Worm (Caenorhabditis elegans) whole organism, L4 larva: ENCODE measurements around the gene sur-5.

ENCODE experiments used
- F49E8.2 ChIP-seq: sonication (generic microtip); optimal IDR thresholded peaks from 2 replicates; lab custom pipeline; 2016; ENCODE audit warnings: missing compliant biosample characterization, mild to moderate bottlenecking, missing genetic modification characterization, borderline replicate concordance
- R02D3.7 ChIP-seq: fragments of 150-350 bp; sonication (generic microtip); optimal IDR thresholded peaks from 3 replicates; lab custom pipeline; 2014; ENCODE audit warnings: missing biosample characterization, missing genetic modification characterization
- T26A8.4 ChIP-seq: fragments of 200-800 bp; sonication (Bioruptor generic); IDR thresholded peaks from 2 replicates; pipeline ENCODE4 v1.3.6; 2022; ENCODE audit warnings: missing genetic modification characterization, missing compliant biosample characterization
- Y5F2A.4 ChIP-seq: fragments of 200-800 bp; sonication (Bioruptor generic); optimal IDR thresholded peaks from 2 replicates; lab custom pipeline; 2018; ENCODE audit warnings: mild to moderate bottlenecking, missing genetic modification characterization, missing compliant biosample characterization
- aly-2 ChIP-seq: sonication (generic microtip); optimal IDR thresholded peaks from 2 replicates; lab custom pipeline; 2018; ENCODE audit warnings: missing biosample characterization, missing genetic modification characterization
- attf-4 ChIP-seq: sonication (generic microtip); optimal IDR thresholded peaks from 3 replicates; lab custom pipeline; 2017; ENCODE audit warnings: missing biosample characterization, missing genetic modification characterization
- ceh-20 ChIP-seq: fragments of 200-800 bp; sonication (Bioruptor generic); IDR thresholded peaks from 2 replicates; pipeline ENCODE4 v1.3.6; 2022; ENCODE audit warnings: missing genetic modification reagents, missing genetic modification characterization, missing compliant biosample characterization
- ceh-28 ChIP-seq: fragments of 150-350 bp; optimal IDR thresholded peaks from 2 replicates; lab custom pipeline; 2014; ENCODE audit warnings: missing biosample characterization, missing genetic modification reagents, missing genetic modification characterization
- ceh-32 ChIP-seq: sonication (generic microtip); optimal IDR thresholded peaks from 2 replicates; lab custom pipeline; 2016; ENCODE audit warnings: mild to moderate bottlenecking, missing genetic modification characterization, missing compliant biosample characterization; ENCODE audit not compliant: poor library complexity
- ceh-44 ChIP-seq: fragments of 200-800 bp; sonication (Bioruptor generic); IDR thresholded peaks from 2 replicates; pipeline ENCODE4 v1.3.6; 2022; ENCODE audit warnings: missing genetic modification reagents, missing genetic modification characterization, missing compliant biosample characterization
- ces-1 ChIP-seq: fragments of 150-350 bp; sonication (generic microtip); optimal IDR thresholded peaks from 4 replicates; lab custom pipeline; 2014; ENCODE audit warnings: missing biosample characterization, missing genetic modification reagents, missing genetic modification characterization
- daf-12 ChIP-seq: fragments of 150-350 bp; optimal IDR thresholded peaks from 2 replicates; lab custom pipeline; 2014; ENCODE audit warnings: missing biosample characterization, missing genetic modification reagents, missing genetic modification characterization
- daf-8 ChIP-seq: fragments of 200-800 bp; sonication (Bioruptor generic); IDR thresholded peaks from 2 replicates; pipeline ENCODE4 v1.3.6; 2022; ENCODE audit warnings: missing genetic modification characterization, missing compliant biosample characterization
- dpl-1 ChIP-seq: fragments of 150-350 bp; optimal IDR thresholded peaks from 2 replicates; lab custom pipeline; 2014; ENCODE audit warnings: missing biosample characterization, missing genetic modification reagents, missing genetic modification characterization
- duxl-1 ChIP-seq: sonication (generic microtip); optimal IDR thresholded peaks from 2 replicates; lab custom pipeline; 2016; ENCODE audit warnings: mild to moderate bottlenecking, missing genetic modification characterization, moderate library complexity, missing compliant biosample characterization; ENCODE audit not compliant: poor library complexity
- egl-43 ChIP-seq: fragments of 200-800 bp; sonication (Bioruptor generic); IDR thresholded peaks from 2 replicates; pipeline ENCODE4 v1.3.6; 2022; ENCODE audit warnings: missing genetic modification reagents, missing genetic modification characterization, missing compliant biosample characterization
- fos-1 ChIP-seq: fragments of 150-350 bp; optimal IDR thresholded peaks from 2 replicates; lab custom pipeline; 2014; ENCODE audit warnings: missing biosample characterization, missing genetic modification characterization
- gei-8 ChIP-seq: fragments of 200-800 bp; sonication (Bioruptor generic); optimal IDR thresholded peaks from 2 replicates; lab custom pipeline; 2018; ENCODE audit warnings: mild to moderate bottlenecking, missing genetic modification characterization, missing compliant biosample characterization
- hlh-11 ChIP-seq: fragments of 200-800 bp; sonication (Bioruptor generic); optimal IDR thresholded peaks from 2 replicates; lab custom pipeline; 2018; ENCODE audit warnings: mild to moderate bottlenecking, missing genetic modification characterization, missing compliant biosample characterization
- hmg-1.1 ChIP-seq: fragments of 200-800 bp; sonication (Bioruptor generic); IDR thresholded peaks from 2 replicates; pipeline ENCODE4 v1.3.6; 2022; ENCODE audit warnings: missing genetic modification reagents, missing genetic modification characterization, missing compliant biosample characterization
- jun-1 ChIP-seq: fragments of 150-350 bp; optimal IDR thresholded peaks from 2 replicates; lab custom pipeline; 2014; ENCODE audit warnings: missing biosample characterization, missing genetic modification reagents, missing genetic modification characterization
- lin-13 ChIP-seq: fragments of 150-350 bp; optimal IDR thresholded peaks from 2 replicates; lab custom pipeline; 2014; ENCODE audit warnings: missing biosample characterization, missing genetic modification reagents, missing genetic modification characterization
- lin-38 ChIP-seq: fragments of 200-800 bp; sonication (Bioruptor generic); IDR thresholded peaks from 2 replicates; pipeline ENCODE4 v1.3.6; 2022; ENCODE audit warnings: missing genetic modification reagents, missing genetic modification characterization, missing compliant biosample characterization
- lir-3 ChIP-seq: sonication (generic microtip); optimal IDR thresholded peaks from 2 replicates; lab custom pipeline; 2016; ENCODE audit warnings: mild to moderate bottlenecking, missing genetic modification characterization, missing compliant biosample characterization
- lsy-2 ChIP-seq, 2 experiments: fragments of 150-350 bp in 1 of 2; sonication (generic microtip) in 1 of 2; optimal IDR thresholded peaks; 2 replicates each; lab custom pipeline; 2014 to 2017; ENCODE audit warnings: missing biosample characterization in 2 of 2, missing genetic modification characterization in 2 of 2
- mdl-1 ChIP-seq, 2 experiments: fragments of 150-350 bp in 1 of 2; sonication (generic microtip) in 1 of 2; optimal IDR thresholded peaks; 2 replicates each; lab custom pipeline; 2014 to 2017; ENCODE audit warnings: missing biosample characterization in 2 of 2, missing genetic modification characterization in 2 of 2
- mes-2 ChIP-seq: sonication (generic microtip); optimal IDR thresholded peaks from 2 replicates; lab custom pipeline; 2016; ENCODE audit warnings: missing genotype, mild to moderate bottlenecking, missing genetic modification characterization, missing compliant biosample characterization; ENCODE audit not compliant: poor library complexity, severe bottlenecking
- nhr-10 ChIP-seq: fragments of 150-350 bp; optimal IDR thresholded peaks from 2 replicates; lab custom pipeline; 2014; ENCODE audit warnings: missing biosample characterization, missing genetic modification characterization
- nhr-102 ChIP-seq: sonication (generic microtip); optimal IDR thresholded peaks from 2 replicates; lab custom pipeline; 2016; ENCODE audit warnings: mild to moderate bottlenecking, missing genetic modification characterization, moderate library complexity, missing compliant biosample characterization
- nhr-25 ChIP-seq: sonication (generic microtip); optimal IDR thresholded peaks from 2 replicates; lab custom pipeline; 2017; ENCODE audit warnings: missing genetic modification characterization, mild to moderate bottlenecking, missing compliant biosample characterization, antibody characterized with exemption, moderate library complexity, borderline replicate concordance; ENCODE audit not compliant: insufficient read depth
- nhr-28 ChIP-seq: fragments of 150-350 bp; optimal IDR thresholded peaks from 2 replicates; lab custom pipeline; 2014; ENCODE audit warnings: missing biosample characterization, missing genetic modification characterization
- nhr-42 ChIP-seq: fragments of 200-800 bp; sonication (Bioruptor generic); IDR thresholded peaks from 2 replicates; pipeline ENCODE4 v1.3.6; 2022; ENCODE audit warnings: missing genetic modification characterization, missing compliant biosample characterization
- nhr-48 ChIP-seq: sonication (generic microtip); optimal IDR thresholded peaks from 2 replicates; lab custom pipeline; 2016; ENCODE audit warnings: mild to moderate bottlenecking, missing genetic modification characterization, missing compliant biosample characterization
- nhr-76 ChIP-seq: fragments of 150-350 bp; optimal IDR thresholded peaks from 2 replicates; lab custom pipeline; 2014; ENCODE audit warnings: missing biosample characterization, missing genetic modification characterization
- nhr-77 ChIP-seq: fragments of 150-350 bp; optimal IDR thresholded peaks from 2 replicates; lab custom pipeline; 2014; ENCODE audit warnings: missing biosample characterization, missing genetic modification characterization
- pha-4 ChIP-seq, 2 experiments: fragments of 150-350 bp in 1 of 2; fragments of 200-800 bp in 1 of 2; sonication (Bioruptor generic) in 1 of 2; IDR thresholded peaks in 1 of 2; optimal IDR thresholded peaks in 1 of 2; 2 replicates each; pipeline versions ENCODE4 v1.3.6 to Lab custom; 2014 to 2022; ENCODE audit warnings: missing genetic modification characterization in 2 of 2, missing genetic modification reagents in 2 of 2, missing biosample characterization in 1 of 2, missing compliant biosample characterization in 1 of 2
- rbr-2 ChIP-seq: sonication (generic microtip); optimal IDR thresholded peaks from 2 replicates; lab custom pipeline; 2016; ENCODE audit warnings: missing genotype, missing genetic modification characterization, missing compliant biosample characterization
- saeg-2 ChIP-seq: fragments of 200-800 bp; sonication (Bioruptor generic); IDR thresholded peaks from 2 replicates; pipeline ENCODE4 v1.3.6; 2022; ENCODE audit warnings: missing genetic modification reagents, missing genetic modification characterization, missing compliant biosample characterization
- sdz-12 ChIP-seq: fragments of 200-800 bp; sonication (Bioruptor generic); optimal IDR thresholded peaks from 2 replicates; lab custom pipeline; 2018; ENCODE audit warnings: mild to moderate bottlenecking, missing genetic modification characterization, missing compliant biosample characterization
- set-16 ChIP-seq: fragments of 200-800 bp; sonication (Bioruptor generic); IDR thresholded peaks from 2 replicates; pipeline ENCODE4 v1.3.6; 2022; ENCODE audit warnings: missing genetic modification reagents, missing genetic modification characterization, missing compliant biosample characterization
- snpc-1.2 ChIP-seq: fragments of 200-800 bp; sonication (Bioruptor generic); IDR thresholded peaks from 2 replicates; pipeline ENCODE4 v1.3.6; 2022; ENCODE audit warnings: missing genetic modification reagents, missing genetic modification characterization, missing compliant biosample characterization
- unc-130 ChIP-seq: sonication (generic microtip); optimal IDR thresholded peaks from 2 replicates; lab custom pipeline; 2016; ENCODE audit warnings: missing genetic modification reagents, missing genetic modification characterization, missing compliant biosample characterization
- unc-39 ChIP-seq: sonication (generic microtip); optimal IDR thresholded peaks from 2 replicates; lab custom pipeline; 2017; ENCODE audit warnings: missing biosample characterization, missing genetic modification characterization
- vab-7 ChIP-seq: fragments of 200-800 bp; sonication (Bioruptor generic); IDR thresholded peaks from 2 replicates; pipeline ENCODE4 v1.3.6; 2022; ENCODE audit warnings: missing genetic modification reagents, missing genetic modification characterization, missing compliant biosample characterization
- zag-1 ChIP-seq: fragments of 150-350 bp; optimal IDR thresholded peaks from 2 replicates; lab custom pipeline; 2014; ENCODE audit warnings: missing biosample characterization, missing genetic modification characterization
- zfp-3 ChIP-seq: fragments of 200-800 bp; sonication (Bioruptor generic); conservative IDR thresholded peaks from 2 replicates; pipeline ENCODE4 v1.3.6; 2022; ENCODE audit warnings: missing genetic modification reagents, missing genetic modification characterization, missing compliant biosample characterization
- zip-11 ChIP-seq: fragments of 200-800 bp; sonication (Bioruptor generic); IDR thresholded peaks from 2 replicates; pipeline ENCODE4 v1.3.6; 2022; ENCODE audit warnings: missing genetic modification characterization, missing compliant biosample characterization
- zip-2 ChIP-seq: fragments of 150-350 bp; optimal IDR thresholded peaks from 2 replicates; lab custom pipeline; 2014; ENCODE audit warnings: missing biosample characterization, missing genetic modification characterization
- ztf-11 ChIP-seq: fragments of 150-350 bp; optimal IDR thresholded peaks from 2 replicates; lab custom pipeline; 2014; ENCODE audit warnings: missing biosample characterization, missing genetic modification characterization
- ztf-7 ChIP-seq: fragments of 150-350 bp; optimal IDR thresholded peaks from 2 replicates; lab custom pipeline; 2014; ENCODE audit warnings: missing biosample characterization, missing genetic modification characterization

sur-5 gene

ce11 chrX:7340915-7341559 is 35.7 kb upstream of the sur-5 start, which contains the start of gene C07D8.6 (continued):
- TF ChIP-seq ceh-44: no peak
- no peak for TF ChIP-seq egl-43
- no peak for TF ChIP-seq set-16
- TF ChIP-seq zip-11 (GFP tag; lab: Robert Waterston, UW): no peak
- TF ChIP-seq nhr-42 (GFP tag; lab: Robert Waterston, UW): no peak
- no peak for TF ChIP-seq zag-1 (tag; lab: Kevin White, UChicago)
- TF ChIP-seq ceh-32 (tag; lab: Kevin White, UChicago): no peak
- no peak for TF ChIP-seq lir-3 (tag; lab: Kevin White, UChicago)
- no peak for TF ChIP-seq ces-1 (GFP tag; lab: Kevin White, UChicago)
- peak; percentile 70 for TF ChIP-seq nhr-77 (tag; lab: Kevin White, UChicago)
- no peak for TF ChIP-seq pha-4 (GFP tag; IDR thresholded peaks at IDR 0.05; lab: Robert Waterston, UW)
- TF ChIP-seq pha-4 (tag; optimal IDR thresholded peaks at IDR 0.05; lab: Kevin White, UChicago): no peak
- TF ChIP-seq duxl-1 (tag; lab: Kevin White, UChicago): no peak
- TF ChIP-seq ztf-11 (tag; lab: Kevin White, UChicago): no peak
- TF ChIP-seq zip-2 (tag; lab: Kevin White, UChicago): no peak
- TF ChIP-seq jun-1 (tag; lab: Kevin White, UChicago): no peak
- no peak for TF ChIP-seq ceh-28 (tag; lab: Kevin White, UChicago)
- peak; percentile 26 for TF ChIP-seq mes-2 (tag; lab: Kevin White, UChicago)
- TF ChIP-seq snpc-1.2 (GFP tag; lab: Robert Waterston, UW): no peak
- TF ChIP-seq T26A8.4: no peak
- no peak for TF ChIP-seq nhr-10 (tag; lab: Kevin White, UChicago)
- TF ChIP-seq F49E8.2: no peak
- TF ChIP-seq nhr-25 (tag; lab: Kevin White, UChicago): no peak
- TF ChIP-seq nhr-102 (tag; lab: Kevin White, UChicago): no peak
- no peak for TF ChIP-seq ceh-20 (GFP tag; lab: Robert Waterston, UW)
- TF ChIP-seq ztf-7 (tag; lab: Kevin White, UChicago): no peak
- no peak for TF ChIP-seq rbr-2 (tag; lab: Kevin White, UChicago)
- no peak for TF ChIP-seq lin-13 (GFP tag; lab: Kevin White, UChicago)
- TF ChIP-seq aly-2 (tag; lab: Kevin White, UChicago): no peak
- no peak for TF ChIP-seq attf-4 (tag; lab: Kevin White, UChicago)
- TF ChIP-seq nhr-48 (tag; lab: Kevin White, UChicago): peak; percentile 83
- TF ChIP-seq gei-8 (GFP tag; lab: Kevin White, UChicago): no peak
- TF ChIP-seq lsy-2 (tag; optimal IDR thresholded peaks at IDR 0.05; lab: Kevin White, UChicago): peak in 1 of 2 experiments; percentile 52
- 0 out of 2 replicates have a peak, but pooled peaks have one; percentile 33 for TF ChIP-seq saeg-2 (GFP tag; lab: Robert Waterston, UW)
- TF ChIP-seq fos-1 (tag; lab: Kevin White, UChicago): no peak
- TF ChIP-seq dpl-1 (GFP tag; lab: Kevin White, UChicago): no peak
- TF ChIP-seq nhr-28 (tag; lab: Kevin White, UChicago): peak; percentile 95
- no peak for TF ChIP-seq Y5F2A.4 (GFP tag; lab: Kevin White, UChicago)
- TF ChIP-seq nhr-76 (tag; lab: Kevin White, UChicago): no peak
- TF ChIP-seq sdz-12 (GFP tag; lab: Kevin White, UChicago): no peak
- no peak for TF ChIP-seq hmg-1.1 (GFP tag; lab: Robert Waterston, UW)
- no peak for TF ChIP-seq unc-39 (tag; lab: Kevin White, UChicago)
- TF ChIP-seq unc-130 (GFP tag; lab: Kevin White, UChicago): no peak
- TF ChIP-seq daf-8 (GFP tag; lab: Robert Waterston, UW): no peak
- no peak for TF ChIP-seq vab-7 (GFP tag; lab: Robert Waterston, UW)
- peak; percentile 89 for TF ChIP-seq hlh-11
- no peak for TF ChIP-seq zfp-3
- TF ChIP-seq mdl-1 (tag; optimal IDR thresholded peaks at IDR 0.05; lab: Kevin White, UChicago): peak in 1 of 2 experiments; percentile 50
- TF ChIP-seq lin-38 (GFP tag; lab: Robert Waterston, UW): no peak
- no peak for TF ChIP-seq daf-12 (tag; lab: Kevin White, UChicago)
- TF ChIP-seq R02D3.7 (tag; lab: Kevin White, UChicago): no peak
